Worm (Caenorhabditis elegans) whole organism, early embryonic: Measurements from ENCODE around the gene srlf-1.

Source experiments
- aly-1 ChIP-seq: sonication (generic microtip); optimal IDR thresholded peaks from 2 replicates; lab custom pipeline; 2016; ENCODE audit warnings: missing genetic modification characterization, missing compliant biosample characterization
- ama-1 ChIP-seq: fragments of 150-350 bp; optimal IDR thresholded peaks from 2 replicates; lab custom pipeline; 2014
- ceh-13 ChIP-seq: fragments of 200-800 bp; sonication (Bioruptor generic); optimal IDR thresholded peaks from 2 replicates; lab custom pipeline; 2018; ENCODE audit warnings: mild to moderate bottlenecking, missing genetic modification characterization, missing compliant biosample characterization
- ceh-36 ChIP-seq: sonication (generic microtip); optimal IDR thresholded peaks from 2 replicates; lab custom pipeline; 2016; ENCODE audit warnings: missing genetic modification characterization, inconsistent platforms, missing compliant biosample characterization
- ets-7 ChIP-seq: sonication (generic microtip); optimal IDR thresholded peaks from 2 replicates; lab custom pipeline; 2016; ENCODE audit warnings: missing genotype, missing genetic modification characterization, missing compliant biosample characterization
- flt-1 ChIP-seq: fragments of 200-800 bp; sonication (Bioruptor generic); IDR thresholded peaks from 2 replicates; pipeline ENCODE4 v1.3.6; 2022; ENCODE audit warnings: missing genetic modification characterization, missing compliant biosample characterization
- pes-1 ChIP-seq: fragments of 200-800 bp; sonication (Bioruptor generic); IDR thresholded peaks from 2 replicates; pipeline ENCODE4 v1.3.6; 2022; ENCODE audit warnings: missing genetic modification reagents, missing genetic modification characterization, missing compliant biosample characterization
- tbx-11 ChIP-seq: fragments of 200-800 bp; sonication (Bioruptor generic); IDR thresholded peaks from 2 replicates; pipeline ENCODE4 v1.3.6; 2022; ENCODE audit warnings: missing genetic modification characterization, missing compliant biosample characterization
- tbx-37 ChIP-seq: fragments of 200-800 bp; sonication (Bioruptor generic); conservative IDR thresholded peaks from 2 replicates; pipeline ENCODE4 v1.3.6; 2022; ENCODE audit warnings: missing genetic modification reagents, missing genetic modification characterization, missing compliant biosample characterization

DNA sequence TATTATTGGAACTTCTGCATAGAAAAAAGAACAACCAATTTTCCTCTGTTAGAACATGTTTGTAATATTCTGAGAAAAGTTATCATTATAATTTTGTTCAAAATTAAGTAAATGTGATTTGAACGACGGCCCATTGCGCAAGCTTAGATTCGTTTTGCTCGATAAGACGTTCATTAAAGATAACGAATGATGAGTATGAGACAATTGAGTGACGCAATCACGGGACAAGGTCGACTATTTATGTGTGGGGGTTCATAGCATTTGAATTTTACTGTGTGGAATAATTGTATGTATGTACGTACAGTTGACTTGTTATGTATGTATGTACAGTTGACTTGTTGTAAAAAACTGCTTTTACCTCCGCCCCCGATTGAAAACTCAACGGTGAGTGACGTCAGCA, 29.0 kb downstream of the srlf-1 start:
- TF ChIP-seq ama-1 (no peak), ets-7 (no peak), tbx-11 (GFP tag; lab: Robert Waterston, UW) (no peak), aly-1 (no peak), flt-1 (GFP tag; lab: Robert Waterston, UW) (no peak), tbx-37 (GFP tag; lab: Robert Waterston, UW) (no peak), pes-1 (no peak), ceh-13 (GFP tag; lab: Kevin White, UChicago) (no peak), ceh-36 (tag; lab: Kevin White, UChicago) (no peak)
